Worm (Caenorhabditis elegans) whole organism, mixed stage, embryonic: Measurements from ENCODE around the gene dlhd-1.

Experiments used
- M03D4.4 ChIP-seq: sonication (generic microtip); optimal IDR thresholded peaks from 2 replicates; lab custom pipeline; 2017; ENCODE audit warnings: mild to moderate bottlenecking, missing genetic modification characterization, missing compliant biosample characterization
- blmp-1 ChIP-seq: fragments of 150-350 bp; optimal IDR thresholded peaks from 2 replicates; lab custom pipeline; 2014; ENCODE audit warnings: missing biosample characterization, missing genetic modification characterization
- ceh-39 ChIP-seq: fragments of 150-350 bp; optimal IDR thresholded peaks from 2 replicates; lab custom pipeline; 2014; ENCODE audit warnings: missing biosample characterization, missing genetic modification characterization
- ceh-43 ChIP-seq: fragments of 200-800 bp; sonication (Bioruptor generic); optimal IDR thresholded peaks from 2 replicates; lab custom pipeline; 2018; ENCODE audit warnings: mild to moderate bottlenecking, missing genetic modification characterization, moderate library complexity, missing compliant biosample characterization
- ceh-83 ChIP-seq: fragments of 200-800 bp; sonication (Bioruptor generic); optimal IDR thresholded peaks from 2 replicates; lab custom pipeline; 2018; ENCODE audit warnings: mild to moderate bottlenecking, missing genetic modification characterization, missing compliant biosample characterization
- ces-1 ChIP-seq: fragments of 150-350 bp; optimal IDR thresholded peaks from 2 replicates; lab custom pipeline; 2014; ENCODE audit warnings: missing biosample characterization, missing genetic modification reagents, missing genetic modification characterization
- cnd-1 ChIP-seq: fragments of 200-800 bp; sonication (Bioruptor generic); optimal IDR thresholded peaks from 2 replicates; lab custom pipeline; 2018; ENCODE audit warnings: mild to moderate bottlenecking, missing genetic modification characterization, missing compliant biosample characterization
- drap-1 ChIP-seq: fragments of 200-800 bp; sonication (Bioruptor generic); optimal IDR thresholded peaks from 3 replicates; lab custom pipeline; 2018; ENCODE audit warnings: mild to moderate bottlenecking, missing genetic modification characterization, missing compliant biosample characterization
- elt-1 ChIP-seq: sonication (generic microtip); optimal IDR thresholded peaks from 2 replicates; lab custom pipeline; 2017; ENCODE audit warnings: missing genetic modification characterization, mild to moderate bottlenecking, missing compliant biosample characterization, antibody characterized with exemption, moderate library complexity, borderline replicate concordance; ENCODE audit not compliant: insufficient read depth
- elt-3 ChIP-seq: fragments of 150-350 bp; optimal IDR thresholded peaks from 2 replicates; lab custom pipeline; 2014; ENCODE audit warnings: missing biosample characterization, missing genetic modification characterization
- flh-1 ChIP-seq: fragments of 200-800 bp; sonication (Bioruptor generic); optimal IDR thresholded peaks from 2 replicates; lab custom pipeline; 2018; ENCODE audit warnings: mild to moderate bottlenecking, missing genetic modification characterization, moderate library complexity, missing compliant biosample characterization
- ham-2 ChIP-seq: fragments of 200-800 bp; sonication (Bioruptor generic); optimal IDR thresholded peaks from 2 replicates; lab custom pipeline; 2018; ENCODE audit warnings: mild to moderate bottlenecking, missing genetic modification characterization, missing compliant biosample characterization
- hlh-1 ChIP-seq: fragments of 150-350 bp; optimal IDR thresholded peaks from 2 replicates; lab custom pipeline; 2014; ENCODE audit warnings: missing biosample characterization, missing genetic modification reagents, missing genetic modification characterization
- lin-13 ChIP-seq: fragments of 150-350 bp; optimal IDR thresholded peaks from 2 replicates; lab custom pipeline; 2014; ENCODE audit warnings: missing biosample characterization, missing genetic modification characterization
- lin-32 ChIP-seq: fragments of 200-800 bp; sonication (Bioruptor generic); optimal IDR thresholded peaks from 2 replicates; lab custom pipeline; 2018; ENCODE audit warnings: mild to moderate bottlenecking, missing genetic modification characterization, missing compliant biosample characterization
- lsy-2 ChIP-seq: fragments of 150-350 bp; optimal IDR thresholded peaks from 2 replicates; lab custom pipeline; 2014; ENCODE audit warnings: missing biosample characterization, missing genetic modification characterization
- mab-5 ChIP-seq: fragments of 150-350 bp; optimal IDR thresholded peaks from 2 replicates; lab custom pipeline; 2014; ENCODE audit warnings: missing biosample characterization, missing genetic modification characterization
- mep-1 ChIP-seq: fragments of 150-350 bp; optimal IDR thresholded peaks from 2 replicates; lab custom pipeline; 2017; ENCODE audit warnings: missing biosample characterization, missing genetic modification reagents, missing genetic modification characterization, inconsistent platforms
- nhr-12 ChIP-seq: fragments of 150-350 bp; optimal IDR thresholded peaks from 2 replicates; lab custom pipeline; 2014; ENCODE audit warnings: missing biosample characterization, missing genetic modification characterization
- nhr-2 ChIP-seq: fragments of 150-350 bp; optimal IDR thresholded peaks from 2 replicates; lab custom pipeline; 2014; ENCODE audit warnings: missing biosample characterization, missing genetic modification characterization
- nhr-28 ChIP-seq: fragments of 150-350 bp; optimal IDR thresholded peaks from 2 replicates; lab custom pipeline; 2014; ENCODE audit warnings: missing biosample characterization, missing genetic modification characterization
- nhr-76 ChIP-seq: sonication (generic microtip); optimal IDR thresholded peaks from 2 replicates; lab custom pipeline; 2017; ENCODE audit warnings: missing biosample characterization, missing genetic modification characterization
- sem-2 ChIP-seq: fragments of 200-800 bp; sonication (Bioruptor generic); optimal IDR thresholded peaks from 2 replicates; lab custom pipeline; 2018; ENCODE audit warnings: mild to moderate bottlenecking, missing genetic modification characterization, missing compliant biosample characterization
- snpc-4 ChIP-seq: fragments of 150-350 bp; optimal IDR thresholded peaks from 2 replicates; lab custom pipeline; 2014; ENCODE audit warnings: missing biosample characterization, missing genetic modification characterization
- sptf-1 ChIP-seq: sonication (generic microtip); optimal IDR thresholded peaks from 2 replicates; lab custom pipeline; 2017; ENCODE audit warnings: mild to moderate bottlenecking, missing genetic modification characterization, moderate library complexity, missing compliant biosample characterization
- tbx-8 ChIP-seq: fragments of 200-800 bp; sonication (Bioruptor generic); optimal IDR thresholded peaks from 2 replicates; lab custom pipeline; 2018; ENCODE audit warnings: mild to moderate bottlenecking, missing genetic modification characterization, moderate library complexity, missing compliant biosample characterization
- unc-39 ChIP-seq: fragments of 150-350 bp; optimal IDR thresholded peaks from 2 replicates; lab custom pipeline; 2014; ENCODE audit warnings: missing biosample characterization, missing genetic modification characterization
- unc-62 ChIP-seq: fragments of 150-350 bp; optimal IDR thresholded peaks from 2 replicates; lab custom pipeline; 2014; ENCODE audit warnings: missing biosample characterization, missing genetic modification reagents, missing genetic modification characterization
- ztf-11 ChIP-seq: fragments of 150-350 bp; optimal IDR thresholded peaks from 2 replicates; lab custom pipeline; 2014; ENCODE audit warnings: missing biosample characterization, missing genetic modification characterization

dlhd-1 gene

DNA sequence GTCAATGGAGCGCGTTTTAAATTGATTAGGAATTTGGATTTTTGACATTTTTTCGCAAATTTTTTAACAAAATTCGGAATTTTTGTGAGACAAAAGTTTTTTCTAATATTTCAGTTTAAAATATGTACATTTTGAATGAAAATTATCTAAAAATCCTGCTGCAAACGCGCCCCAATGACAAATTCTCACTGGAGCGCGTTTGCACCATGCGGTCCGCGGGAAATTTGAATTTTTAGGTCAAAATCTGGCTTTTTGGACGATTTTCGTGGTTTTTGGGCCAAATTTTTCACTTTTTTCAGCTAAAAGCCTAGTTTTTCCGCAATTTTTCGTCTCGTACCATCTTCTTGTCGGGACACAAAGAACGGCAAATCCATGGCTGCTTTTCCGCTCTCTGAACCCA, 39.2 kb downstream of the dlhd-1 start:
- TF ChIP-seq ztf-11 (no peak), hlh-1 (no peak), nhr-12 (tag; lab: Kevin White, UChicago) (no peak), tbx-8 (no peak), ces-1 (no peak), elt-1 (tag; lab: Kevin White, UChicago) (no peak), ham-2 (GFP tag; lab: Kevin White, UChicago) (no peak), unc-39 (tag; lab: Kevin White, UChicago) (no peak), elt-3 (no peak), nhr-28 (tag; lab: Kevin White, UChicago) (no peak), ceh-43 (GFP tag; lab: Kevin White, UChicago) (no peak), cnd-1 (tag; lab: Kevin White, UChicago) (no peak), flh-1 (GFP tag; lab: Kevin White, UChicago) (no peak)

ce11 chrII:1131821-1132220, 40.1 kb downstream of the dlhd-1 start:
- no peak for TF ChIP-seq flh-1 (GFP tag; lab: Kevin White, UChicago)
- no peak for TF ChIP-seq unc-62 (GFP tag; lab: Kevin White, UChicago)
- no peak for TF ChIP-seq sem-2 (GFP tag; lab: Kevin White, UChicago)
- no peak for TF ChIP-seq ham-2 (GFP tag; lab: Kevin White, UChicago)
- no peak for TF ChIP-seq M03D4.4 (tag; lab: Kevin White, UChicago)
- no peak for TF ChIP-seq mep-1 (tag; lab: Kevin White, UChicago)
- TF ChIP-seq tbx-8: no peak
- TF ChIP-seq ceh-83: no peak
- TF ChIP-seq drap-1 (GFP tag; lab: Kevin White, UChicago): no peak
- no peak for TF ChIP-seq snpc-4 (tag; lab: Kevin White, UChicago)

DNA sequence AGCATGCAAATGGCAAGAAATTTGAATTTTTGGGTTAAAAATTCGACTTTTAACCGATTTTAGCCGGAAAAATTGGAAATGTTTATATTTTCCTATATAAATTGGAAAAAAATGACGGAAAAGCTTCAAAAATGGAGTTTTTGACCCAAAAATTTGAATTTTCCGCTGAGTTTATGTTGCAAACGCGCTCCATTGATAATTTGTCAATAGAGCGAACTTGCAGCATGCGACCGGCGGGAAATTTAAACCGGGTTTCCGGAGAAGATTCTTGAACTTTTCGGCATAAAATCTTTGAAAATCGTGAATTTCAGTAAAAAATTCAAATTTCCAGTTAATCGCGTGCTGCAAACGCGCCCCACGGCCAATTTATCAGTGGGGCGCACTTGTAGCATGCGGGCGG, 40.6 kb downstream of the dlhd-1 start:
- TF ChIP-seq lin-32 (GFP tag; lab: Kevin White, UChicago) (no peak), cnd-1 (tag; lab: Kevin White, UChicago) (no peak), M03D4.4 (tag; lab: Kevin White, UChicago) (no peak), ceh-83 (no peak), ces-1 (no peak)

DNA sequence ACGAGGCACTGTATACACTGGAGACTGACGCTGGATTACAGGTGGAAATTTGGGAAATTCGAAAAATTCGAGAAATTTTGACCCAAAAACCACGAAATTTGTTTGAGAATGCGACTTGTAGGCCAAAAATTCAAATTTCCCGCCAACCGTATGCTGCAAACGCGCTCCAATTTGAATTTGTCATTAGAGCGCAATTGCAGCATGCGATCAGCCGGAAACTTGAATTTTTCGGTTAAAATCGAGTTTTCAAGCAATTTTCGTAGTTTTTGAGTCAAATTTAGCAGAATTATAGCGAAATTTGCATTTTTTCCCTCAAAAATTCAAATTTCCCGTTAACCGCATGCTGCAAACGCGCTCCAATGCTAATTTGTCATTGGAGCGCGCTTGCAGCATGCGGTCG, 41.7 kb downstream of the dlhd-1 start:
- TF ChIP-seq nhr-28 (tag; lab: Kevin White, UChicago) (no peak), unc-62 (GFP tag; lab: Kevin White, UChicago) (no peak), drap-1 (GFP tag; lab: Kevin White, UChicago) (no peak), elt-1 (tag; lab: Kevin White, UChicago) (no peak), ztf-11 (no peak), mab-5 (tag; lab: Kevin White, UChicago) (no peak), lsy-2 (tag; lab: Kevin White, UChicago) (no peak), tbx-8 (no peak), sem-2 (GFP tag; lab: Kevin White, UChicago) (no peak), lin-32 (GFP tag; lab: Kevin White, UChicago) (no peak), ham-2 (GFP tag; lab: Kevin White, UChicago) (no peak), lin-13 (tag; lab: Kevin White, UChicago) (no peak), unc-39 (tag; lab: Kevin White, UChicago) (no peak), mep-1 (tag; lab: Kevin White, UChicago) (no peak), sptf-1 (tag; lab: Kevin White, UChicago) (no peak), ceh-83 (no peak), blmp-1 (tag; lab: Kevin White, UChicago) (no peak), nhr-2 (tag; lab: Kevin White, UChicago) (no peak), cnd-1 (tag; lab: Kevin White, UChicago) (no peak)

DNA sequence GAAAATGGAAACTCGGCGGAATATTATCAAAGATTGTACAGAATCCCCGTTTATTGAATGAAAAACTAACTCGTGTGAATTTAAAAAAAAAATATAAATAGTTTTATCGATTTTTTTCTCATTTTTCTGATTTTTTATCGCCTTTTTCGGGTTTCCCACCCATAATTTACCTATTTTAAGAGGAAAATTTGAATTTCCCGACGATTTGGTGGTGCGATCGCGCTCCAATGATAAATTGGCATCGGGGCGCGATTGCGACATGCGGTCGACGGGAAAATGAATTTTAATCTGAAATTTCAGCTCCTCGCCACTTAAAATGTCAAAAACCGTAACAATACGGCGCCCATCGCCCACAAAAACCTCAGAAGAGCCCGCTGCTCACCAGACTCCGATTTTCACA, 44.3 kb downstream of the dlhd-1 start, which contains the start of gene taf-6.1:
Gene taf-6.1, plus strand, starts transcription at position 301 of the 400 bp plus-strand sequence.
- no peak for TF ChIP-seq flh-1 (GFP tag; lab: Kevin White, UChicago)
- no peak for TF ChIP-seq ham-2 (GFP tag; lab: Kevin White, UChicago)
- TF ChIP-seq lin-32 (GFP tag; lab: Kevin White, UChicago): no peak
- TF ChIP-seq snpc-4 (tag; lab: Kevin White, UChicago): no peak
- TF ChIP-seq nhr-76 (tag; lab: Kevin White, UChicago): no peak
- no peak for TF ChIP-seq blmp-1 (tag; lab: Kevin White, UChicago)
- TF ChIP-seq ceh-43 (GFP tag; lab: Kevin White, UChicago): no peak

- TF ChIP-seq unc-39 (tag; lab: Kevin White, UChicago): no peak
- TF ChIP-seq nhr-76 (tag; lab: Kevin White, UChicago): no peak
- no peak for TF ChIP-seq sptf-1 (tag; lab: Kevin White, UChicago)
- TF ChIP-seq ceh-39 (tag; lab: Kevin White, UChicago): no peak
Observed at ce11 chrII:1126472-1126871, 45.5 kb downstream of the dlhd-1 start.
